Worm (Caenorhabditis elegans) whole organism, L4/young adult: Measurements from ENCODE around the gene C01G6.3.

Experiments used
- W03F9.2 ChIP-seq: fragments of 150-350 bp; optimal IDR thresholded peaks from 2 replicates; lab custom pipeline; 2014; ENCODE audit warnings: missing biosample characterization, missing genetic modification characterization
- him-1 ChIP-seq: sonication (generic microtip); optimal IDR thresholded peaks from 2 replicates; lab custom pipeline; 2016; ENCODE audit warnings: missing genotype, missing genetic modification reagents, missing genetic modification characterization, missing compliant biosample characterization

DNA sequence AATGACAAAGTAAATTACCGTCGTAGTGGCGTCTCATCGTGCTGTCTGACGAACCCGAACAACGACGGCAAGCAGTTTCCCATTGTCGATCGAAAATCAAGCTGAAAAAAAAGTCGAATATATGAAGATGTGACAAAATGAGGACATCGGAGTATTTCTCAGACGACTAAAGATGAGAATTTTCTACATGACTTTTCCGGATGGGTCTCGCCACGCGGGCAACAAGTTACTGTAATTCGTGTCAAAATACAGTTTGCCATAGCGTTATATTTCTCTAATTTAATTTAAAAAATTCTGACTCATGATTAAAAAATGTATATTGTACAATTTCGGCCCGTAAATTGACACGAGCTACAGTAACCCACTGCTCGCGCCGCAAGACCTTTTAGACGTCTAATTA, 3.3 kb downstream of the C01G6.3 start, which contains the start of gene C01G6.4:
- TF ChIP-seq him-1 (no peak), W03F9.2 (tag; lab: Kevin White, UChicago) (no peak)
